Worm (Caenorhabditis elegans): ENCODE results near the gene uaf-2.
"Not testable (repeated sequence)": the region's sequence is repeated elsewhere in the genome, so short reads cannot be mapped to it uniquely, and the experiment has no call there.

The uaf-2 gene

DNA sequence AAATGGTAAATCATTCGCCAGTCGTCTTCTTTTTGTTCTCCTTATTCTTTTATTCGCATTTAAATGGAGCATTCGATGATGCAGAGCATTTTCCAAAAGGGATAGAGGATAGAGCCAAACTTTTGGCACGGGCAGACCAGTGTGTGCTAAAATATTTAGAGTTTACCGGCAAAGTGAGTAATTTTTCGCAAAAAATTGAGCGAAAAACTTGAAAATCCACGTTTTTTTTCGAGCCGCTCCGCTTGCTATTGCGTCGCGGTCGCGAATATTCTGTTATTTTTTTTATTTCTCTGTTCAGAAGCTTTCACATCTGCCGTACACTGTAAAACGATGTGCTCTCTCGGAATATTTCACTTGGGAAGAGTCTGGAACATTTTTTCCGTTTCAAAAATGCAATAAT lies 29.7 kb downstream of the uaf-2 start, which contains the start of gene Y116A8C.43:
Y116A8C.43 (plus strand) TSS at position 3 of the 400 bp plus-strand sequence.
- TF ChIP-seq tab-1 (GFP tag; IDR thresholded peaks at IDR 0.05) (no peak), klf-2 (GFP tag; conservative IDR thresholded peaks at IDR 0.05) (no peak), T22C8.4 (GFP tag; IDR thresholded peaks at IDR 0.05) (no peak), cog-1 (tag; optimal IDR thresholded peaks at IDR 0.05) (no peak), ztf-23 (GFP tag; IDR thresholded peaks at IDR 0.05) (no peak), med-1 (GFP tag; optimal IDR thresholded peaks at IDR 0.05; ENCODE audit: insufficient read depth) (no peak), ztf-29 (GFP tag; IDR thresholded peaks at IDR 0.05) (no peak), flt-1 (GFP tag; IDR thresholded peaks at IDR 0.05) (no peak), ref-1 (GFP tag; conservative IDR thresholded peaks at IDR 0.05) (no peak)

DNA sequence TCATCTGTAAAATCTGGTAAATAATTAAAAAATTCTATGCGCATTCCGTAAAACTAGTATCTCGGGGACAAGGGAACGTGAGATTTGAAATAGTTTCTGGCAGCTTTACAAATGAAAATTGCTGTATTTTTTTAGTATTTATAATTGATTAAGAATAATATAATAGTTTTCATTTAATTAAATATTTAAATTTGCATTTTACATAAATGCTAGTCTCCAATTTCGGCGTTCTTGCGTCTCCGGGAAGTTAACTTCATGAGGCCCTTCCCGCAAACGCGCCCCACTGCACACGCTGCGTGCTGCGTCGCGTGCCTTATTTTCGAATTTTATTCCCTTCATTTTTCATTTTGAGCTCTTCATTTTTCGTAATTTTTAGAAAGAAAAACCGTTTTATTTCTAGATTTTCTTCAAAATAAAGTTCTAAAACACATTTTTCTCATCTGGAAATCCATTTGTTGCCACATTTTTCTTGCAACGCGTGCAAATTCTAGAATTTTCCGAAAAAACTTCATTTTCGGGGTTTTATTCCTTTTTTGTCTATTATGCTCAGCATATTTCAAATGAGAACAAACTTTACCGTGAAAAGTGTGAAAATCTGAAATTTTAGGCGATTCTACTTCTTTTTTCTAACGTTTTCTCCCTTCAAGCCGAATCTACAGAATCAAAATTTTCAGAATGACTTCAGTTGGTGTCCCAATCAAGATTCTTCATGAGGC lies 31.0 kb downstream of the uaf-2 start, which contains the start of the genes snx-13 and snr-1:
snx-13 (minus strand) TSS at position 55 of the 716 bp plus-strand sequence.
snr-1 (plus strand) TSS at position 666 of the 716 bp plus-strand sequence.
- TF ChIP-seq ztf-29 (GFP tag; IDR thresholded peaks at IDR 0.05) (peak; percentile 70), klf-2 (GFP tag; conservative IDR thresholded peaks at IDR 0.05) (peak; percentile 81), T22C8.4 (GFP tag; IDR thresholded peaks at IDR 0.05) (peak; percentile 70; the same call in 1 of the 2 replicates), ref-1 (GFP tag; conservative IDR thresholded peaks at IDR 0.05) (no peak; the same call in 1 of the 2 replicates), tab-1 (GFP tag; IDR thresholded peaks at IDR 0.05) (peak; percentile 77), ztf-23 (GFP tag; IDR thresholded peaks at IDR 0.05) (peak; percentile 94), med-1 (GFP tag; optimal IDR thresholded peaks at IDR 0.05; ENCODE audit: insufficient read depth) (no peak), cog-1 (tag; optimal IDR thresholded peaks at IDR 0.05) (peak; percentile 97), flt-1 (GFP tag; IDR thresholded peaks at IDR 0.05) (peak; percentile 89)

DNA sequence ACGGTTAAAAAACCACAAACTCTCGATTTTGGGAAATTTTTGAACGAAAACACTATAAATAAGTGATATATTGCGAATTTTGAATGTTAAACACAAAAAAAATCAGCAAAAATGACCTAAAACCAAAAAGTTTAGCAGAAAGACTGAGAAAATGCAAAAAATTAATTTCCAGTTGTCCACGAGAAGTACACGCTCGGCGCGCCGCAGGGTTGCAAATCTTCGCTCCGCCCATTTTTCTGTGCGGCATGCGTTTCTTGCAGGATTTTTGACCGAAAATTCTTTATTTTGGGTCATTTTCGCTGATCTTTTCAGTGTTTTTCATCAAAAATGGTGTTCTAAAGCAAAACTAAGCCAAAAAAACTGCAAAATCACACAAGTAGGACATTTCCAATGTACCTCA lies 33.7 kb downstream of the uaf-2 start:
- no peak for TF ChIP-seq tab-1 (GFP tag; IDR thresholded peaks at IDR 0.05)
- TF ChIP-seq ref-1 (GFP tag; conservative IDR thresholded peaks at IDR 0.05), result no peak
- TF ChIP-seq T22C8.4 (GFP tag; IDR thresholded peaks at IDR 0.05), result no peak
- TF ChIP-seq med-1 (GFP tag; optimal IDR thresholded peaks at IDR 0.05; ENCODE audit: insufficient read depth), result no peak
- TF ChIP-seq cog-1 (tag; optimal IDR thresholded peaks at IDR 0.05), result no peak
- no peak for TF ChIP-seq ztf-29 (GFP tag; IDR thresholded peaks at IDR 0.05)
- no peak for TF ChIP-seq klf-2 (GFP tag; conservative IDR thresholded peaks at IDR 0.05)
- TF ChIP-seq ztf-23 (GFP tag; IDR thresholded peaks at IDR 0.05), result no peak
- no peak for TF ChIP-seq flt-1 (GFP tag; IDR thresholded peaks at IDR 0.05)

DNA sequence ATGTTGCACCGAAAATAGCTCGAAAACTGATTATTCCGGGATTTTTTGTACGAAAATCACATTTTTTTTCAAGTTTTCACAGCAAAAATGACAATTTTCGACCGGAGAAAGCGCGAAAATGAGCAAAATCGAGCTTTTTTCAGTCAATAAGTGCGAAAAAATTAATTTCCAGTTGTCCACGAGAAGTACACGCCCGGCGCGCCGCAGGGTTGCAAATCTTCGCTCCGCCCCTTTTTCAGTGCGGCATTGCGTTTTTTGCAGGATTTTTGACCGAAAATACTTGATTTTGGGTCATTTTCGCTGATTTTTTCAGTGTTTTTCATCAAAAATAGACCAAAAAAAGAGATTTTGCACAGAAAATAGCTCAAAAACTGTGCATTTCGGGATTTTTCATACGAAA lies 34.2 kb downstream of the uaf-2 start:
- TF ChIP-seq ztf-23 (GFP tag; IDR thresholded peaks at IDR 0.05), result no peak
- TF ChIP-seq T22C8.4 (GFP tag; IDR thresholded peaks at IDR 0.05), result no peak
- no peak for TF ChIP-seq med-1 (GFP tag; optimal IDR thresholded peaks at IDR 0.05; ENCODE audit: insufficient read depth)
- no peak for TF ChIP-seq tab-1 (GFP tag; IDR thresholded peaks at IDR 0.05)
- no peak for TF ChIP-seq cog-1 (tag; optimal IDR thresholded peaks at IDR 0.05)
- TF ChIP-seq ztf-29 (GFP tag; IDR thresholded peaks at IDR 0.05), result no peak
- TF ChIP-seq ref-1 (GFP tag; conservative IDR thresholded peaks at IDR 0.05), result no peak
- no peak for TF ChIP-seq flt-1 (GFP tag; IDR thresholded peaks at IDR 0.05)
- TF ChIP-seq klf-2 (GFP tag; conservative IDR thresholded peaks at IDR 0.05), result no peak

DNA sequence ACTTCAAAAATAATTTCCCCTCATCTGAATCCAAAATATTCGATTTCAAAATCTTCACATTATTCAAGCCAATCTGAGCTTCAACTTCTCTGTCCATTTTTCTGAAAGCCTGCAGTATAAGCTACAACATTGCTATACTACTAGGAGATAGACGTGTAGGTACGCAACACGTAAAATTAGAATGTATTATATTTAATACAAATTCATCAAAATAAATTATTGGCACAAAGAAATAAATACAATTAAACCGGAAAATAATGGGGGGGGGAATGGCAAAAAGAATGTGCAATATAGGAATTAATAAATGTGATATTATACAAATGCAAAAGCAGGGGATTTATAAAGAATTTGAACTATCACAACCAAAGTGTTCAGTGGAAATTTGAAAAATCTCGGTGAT lies 39.9 kb downstream of the uaf-2 start, which contains the start of gene Y116A8C.25:
Y116A8C.25 (minus strand) TSS at position 101 of the 400 bp plus-strand sequence.
- TF ChIP-seq ref-1 (GFP tag; conservative IDR thresholded peaks at IDR 0.05) (no peak), klf-2 (GFP tag; conservative IDR thresholded peaks at IDR 0.05) (no peak), tab-1 (GFP tag; IDR thresholded peaks at IDR 0.05) (no peak)

DNA sequence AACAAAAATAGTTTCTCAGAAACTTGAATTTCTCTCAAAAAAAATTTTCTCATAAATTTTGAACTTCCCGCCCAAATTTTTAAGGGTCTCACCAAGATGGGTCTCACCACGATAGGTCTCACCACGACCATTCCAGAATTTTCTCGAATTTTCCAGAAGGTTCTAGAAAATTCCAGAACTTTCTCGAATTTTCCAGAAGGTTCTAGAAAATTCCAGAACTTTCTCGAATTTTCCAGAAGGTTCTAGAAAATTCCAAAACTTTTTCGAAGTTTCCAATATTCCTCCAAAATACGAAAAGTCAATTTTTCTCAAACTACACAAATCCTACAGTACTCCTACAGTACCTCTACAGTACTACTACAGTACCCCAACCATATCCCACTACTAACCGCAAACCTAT lies 42.6 kb downstream of the uaf-2 start:
- peak; percentile 67; the same call in 1 of the 2 replicates for TF ChIP-seq flt-1 (GFP tag; IDR thresholded peaks at IDR 0.05)

DNA sequence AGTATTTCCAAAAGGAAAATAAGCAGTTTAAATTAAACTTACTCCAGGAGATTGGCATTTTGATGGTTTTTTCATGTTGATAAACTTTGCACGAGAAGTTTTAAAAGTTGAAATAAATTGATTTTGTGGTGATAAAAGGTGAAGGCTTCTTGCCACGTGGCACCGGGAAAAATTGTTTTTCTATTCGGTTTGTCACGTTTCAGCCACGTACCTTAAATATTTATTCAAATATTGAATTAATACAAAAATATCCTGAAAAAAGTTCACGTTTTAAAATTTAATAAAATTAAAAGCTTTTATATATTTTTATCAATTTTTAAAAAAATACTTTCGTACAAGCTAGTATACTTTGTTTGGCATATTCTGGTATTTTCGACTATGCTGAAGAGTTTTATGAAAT lies 47.8 kb downstream of the uaf-2 start, which contains the start of gene Y116A8C.24:
Y116A8C.24 (minus strand) TSS at position 101 of the 400 bp plus-strand sequence.
- TF ChIP-seq tab-1 (GFP tag; IDR thresholded peaks at IDR 0.05); med-1 (GFP tag; optimal IDR thresholded peaks at IDR 0.05; ENCODE audit: insufficient read depth); ztf-23 (GFP tag; IDR thresholded peaks at IDR 0.05): not testable (repeated sequence)

Data from whole organism, midembryonic.